Worm (Caenorhabditis elegans) whole organism, mixed stage, embryonic: Measurements from ENCODE around the gene R186.8.

Source experiments
- drap-1 ChIP-seq: fragments of 200-800 bp; sonication (Bioruptor generic); optimal IDR thresholded peaks from 3 replicates; lab custom pipeline; 2018; ENCODE audit warnings: mild to moderate bottlenecking, missing genetic modification characterization, missing compliant biosample characterization
- lsy-2 ChIP-seq: fragments of 150-350 bp; optimal IDR thresholded peaks from 2 replicates; lab custom pipeline; 2014; ENCODE audit warnings: missing biosample characterization, missing genetic modification characterization
- nhr-12 ChIP-seq: fragments of 150-350 bp; optimal IDR thresholded peaks from 2 replicates; lab custom pipeline; 2014; ENCODE audit warnings: missing biosample characterization, missing genetic modification characterization
- nhr-237 ChIP-seq: fragments of 150-350 bp; optimal IDR thresholded peaks from 2 replicates; lab custom pipeline; 2014; ENCODE audit warnings: missing biosample characterization, missing genetic modification characterization
- nhr-28 ChIP-seq: fragments of 150-350 bp; optimal IDR thresholded peaks from 2 replicates; lab custom pipeline; 2014; ENCODE audit warnings: missing biosample characterization, missing genetic modification characterization
- sptf-1 ChIP-seq: sonication (generic microtip); optimal IDR thresholded peaks from 2 replicates; lab custom pipeline; 2017; ENCODE audit warnings: mild to moderate bottlenecking, missing genetic modification characterization, moderate library complexity, missing compliant biosample characterization

- no peak for TF ChIP-seq lsy-2
- no peak for TF ChIP-seq nhr-28
- TF ChIP-seq sptf-1: no peak
- TF ChIP-seq drap-1 (GFP tag; lab: Kevin White, UChicago): no peak
- TF ChIP-seq nhr-12: no peak
- TF ChIP-seq nhr-237: no peak
These were observed 25.1 kb upstream of the R186.8 start, which contains the start of the genes F15B9.11 and dsl-7 for ce11 chrV:12992891-12993290.
